Worm (Caenorhabditis elegans) whole organism, L1 larva: ENCODE measurements around the gene tebp-1.

Source experiments
- C16A3.4 ChIP-seq: fragments of 150-350 bp; optimal IDR thresholded peaks from 2 replicates; lab custom pipeline; 2014; ENCODE audit warnings: missing biosample characterization, missing genetic modification characterization
- F16B12.6 ChIP-seq: fragments of 150-350 bp; optimal IDR thresholded peaks from 2 replicates; lab custom pipeline; 2014; ENCODE audit warnings: missing biosample characterization, missing genetic modification characterization
- Y116A8C.19 ChIP-seq: sonication (generic microtip); optimal IDR thresholded peaks from 2 replicates; lab custom pipeline; 2016; ENCODE audit warnings: missing compliant biosample characterization, missing genetic modification characterization, borderline replicate concordance
- aha-1 ChIP-seq: fragments of 150-350 bp; optimal IDR thresholded peaks from 2 replicates; lab custom pipeline; 2014; ENCODE audit warnings: missing biosample characterization, missing genetic modification characterization
- alr-1 ChIP-seq: fragments of 200-800 bp; sonication (Bioruptor generic); optimal IDR thresholded peaks from 2 replicates; lab custom pipeline; 2018; ENCODE audit warnings: borderline replicate concordance, mild to moderate bottlenecking, missing genetic modification characterization, missing compliant biosample characterization
- aly-2 ChIP-seq: fragments of 150-350 bp; optimal IDR thresholded peaks from 2 replicates; lab custom pipeline; 2014; ENCODE audit warnings: missing biosample characterization, missing genetic modification characterization
- blmp-1 ChIP-seq: fragments of 150-350 bp; optimal IDR thresholded peaks from 2 replicates; lab custom pipeline; 2014; ENCODE audit warnings: missing biosample characterization, missing genetic modification characterization
- ceh-63 ChIP-seq: fragments of 200-800 bp; sonication (Bioruptor generic); optimal IDR thresholded peaks from 2 replicates; lab custom pipeline; 2018; ENCODE audit warnings: mild to moderate bottlenecking, missing genetic modification characterization, missing compliant biosample characterization
- ceh-82 ChIP-seq, 3 experiments: fragments of 150-350 bp in 1 of 3; sonication (generic microtip) in 2 of 3; optimal IDR thresholded peaks; 2 replicates each; lab custom pipeline; 2014 to 2017; ENCODE audit warnings: missing biosample characterization in 3 of 3, missing genetic modification characterization in 3 of 3
- ces-1 ChIP-seq: fragments of 150-350 bp; optimal IDR thresholded peaks from 2 replicates; lab custom pipeline; 2014; ENCODE audit warnings: missing biosample characterization, missing genetic modification reagents, missing genetic modification characterization
- dpl-1 ChIP-seq, 3 experiments: fragments of 150-350 bp in 2 of 3; sonication (generic microtip) in 1 of 3; optimal IDR thresholded peaks; 2 replicates each; lab custom pipeline; 2014 to 2017; ENCODE audit warnings: missing biosample characterization in 3 of 3, missing genetic modification characterization in 3 of 3, missing genetic modification reagents in 3 of 3
- efl-3 ChIP-seq: fragments of 200-800 bp; sonication (Bioruptor generic); optimal IDR thresholded peaks from 2 replicates; lab custom pipeline; 2018; ENCODE audit warnings: mild to moderate bottlenecking, missing genetic modification characterization, missing compliant biosample characterization
- egl-13 ChIP-seq: sonication (generic microtip); optimal IDR thresholded peaks from 2 replicates; lab custom pipeline; 2016; ENCODE audit warnings: missing genotype, missing genetic modification reagents, missing genetic modification characterization, missing compliant biosample characterization
- egl-27 ChIP-seq, 2 experiments: fragments of 150-350 bp in 1 of 2; sonication (generic microtip); optimal IDR thresholded peaks; 3 replicates each; lab custom pipeline; 2017 to 2018; ENCODE audit warnings: missing biosample characterization in 2 of 2, missing genetic modification characterization in 2 of 2, missing genetic modification reagents in 2 of 2
- elt-2 ChIP-seq: sonication (generic microtip); optimal IDR thresholded peaks from 2 replicates; lab custom pipeline; 2016; ENCODE audit warnings: missing genetic modification characterization, mild to moderate bottlenecking, inconsistent platforms, missing compliant biosample characterization, missing genetic modification reagents
- elt-3 ChIP-seq, 6 experiments: fragments of 150-350 bp in 1 of 6; sonication (generic microtip); optimal IDR thresholded peaks; 2 replicates each; lab custom pipeline; 2017 to 2018; ENCODE audit warnings: missing biosample characterization in 6 of 6, missing genetic modification characterization in 6 of 6, inconsistent platforms in 1 of 6
- ets-5 ChIP-seq: fragments of 200-800 bp; sonication (Bioruptor generic); IDR thresholded peaks from 2 replicates; pipeline ENCODE4 v1.3.6; 2022; ENCODE audit warnings: missing genetic modification characterization, missing compliant biosample characterization
- grh-1 ChIP-seq: fragments of 200-800 bp; sonication (Bioruptor generic); IDR thresholded peaks from 2 replicates; pipeline ENCODE4 v1.3.6; 2022; ENCODE audit warnings: missing genetic modification reagents, missing genetic modification characterization, missing compliant biosample characterization
- hpl-2 ChIP-seq: fragments of 150-350 bp; optimal IDR thresholded peaks from 2 replicates; lab custom pipeline; 2014; ENCODE audit warnings: missing biosample characterization, missing genetic modification reagents, missing genetic modification characterization
- irx-1 ChIP-seq: sonication (generic microtip); optimal IDR thresholded peaks from 2 replicates; lab custom pipeline; 2016; ENCODE audit warnings: missing genetic modification characterization, missing compliant biosample characterization
- isw-1 ChIP-seq: fragments of 200-800 bp; sonication (Bioruptor generic); IDR thresholded peaks from 2 replicates; pipeline ENCODE4 v1.3.6; 2022; ENCODE audit warnings: missing genetic modification characterization, missing compliant biosample characterization
- lin-14 ChIP-seq: fragments of 200-800 bp; sonication (Bioruptor generic); optimal IDR thresholded peaks from 2 replicates; lab custom pipeline; 2018; ENCODE audit warnings: mild to moderate bottlenecking, missing genetic modification characterization, moderate library complexity, missing compliant biosample characterization
- lin-15B ChIP-seq: fragments of 150-350 bp; sonication (generic microtip); optimal IDR thresholded peaks from 3 replicates; lab custom pipeline; 2014; ENCODE audit warnings: missing biosample characterization, missing genetic modification characterization
- lin-35 ChIP-seq, 2 experiments: fragments of 150-350 bp; optimal IDR thresholded peaks; 2 replicates each; lab custom pipeline; 2014; ENCODE audit warnings: missing biosample characterization in 2 of 2, missing genetic modification characterization in 2 of 2, missing genetic modification reagents in 2 of 2
- lsy-2 ChIP-seq, 2 experiments: fragments of 150-350 bp; optimal IDR thresholded peaks; 2 replicates each; lab custom pipeline; 2014; ENCODE audit warnings: missing biosample characterization in 2 of 2, missing genetic modification characterization in 2 of 2
- mab-9 ChIP-seq: fragments of 200-800 bp; sonication (Bioruptor generic); IDR thresholded peaks from 2 replicates; pipeline ENCODE4 v1.3.6; 2022; ENCODE audit warnings: missing genetic modification reagents, missing genetic modification characterization, missing compliant biosample characterization
- nhr-12 ChIP-seq: sonication (generic microtip); optimal IDR thresholded peaks from 2 replicates; lab custom pipeline; 2017; ENCODE audit warnings: missing biosample characterization, missing genetic modification characterization
- nhr-28 ChIP-seq: fragments of 150-350 bp; optimal IDR thresholded peaks from 2 replicates; lab custom pipeline; 2014; ENCODE audit warnings: missing biosample characterization, missing genetic modification characterization
- nhr-71 ChIP-seq: sonication (generic microtip); optimal IDR thresholded peaks from 2 replicates; lab custom pipeline; 2016; ENCODE audit warnings: mild to moderate bottlenecking, missing genetic modification characterization, moderate library complexity, missing compliant biosample characterization
- nhr-76 ChIP-seq: sonication (generic microtip); optimal IDR thresholded peaks from 2 replicates; lab custom pipeline; 2017; ENCODE audit warnings: missing biosample characterization, missing genetic modification characterization
- nhr-77 ChIP-seq: fragments of 150-350 bp; optimal IDR thresholded peaks from 2 replicates; lab custom pipeline; 2014; ENCODE audit warnings: missing biosample characterization, missing genetic modification characterization
- nhr-84 ChIP-seq: sonication (generic microtip); optimal IDR thresholded peaks from 2 replicates; lab custom pipeline; 2017; ENCODE audit warnings: missing biosample characterization, missing genetic modification characterization
- nhr-85 ChIP-seq: sonication (generic microtip); peaks from one replicate; lab custom pipeline; 2016; ENCODE audit warnings: missing genetic modification characterization, inconsistent platforms, missing compliant biosample characterization
- nhr-90 ChIP-seq: sonication (generic microtip); optimal IDR thresholded peaks from 2 replicates; lab custom pipeline; 2016; ENCODE audit warnings: mild to moderate bottlenecking, missing genetic modification characterization, missing compliant biosample characterization; ENCODE audit not compliant: poor library complexity
- pax-3 ChIP-seq: fragments of 200-800 bp; sonication (Bioruptor generic); optimal IDR thresholded peaks from 2 replicates; lab custom pipeline; 2018; ENCODE audit warnings: mild to moderate bottlenecking, missing genetic modification characterization, moderate library complexity, missing compliant biosample characterization
- rnt-1 ChIP-seq: sonication (generic microtip); optimal IDR thresholded peaks from 2 replicates; lab custom pipeline; 2016; ENCODE audit warnings: mild to moderate bottlenecking, missing genetic modification characterization, moderate library complexity, missing compliant biosample characterization
- skn-1 ChIP-seq: fragments of 150-350 bp; optimal IDR thresholded peaks from 2 replicates; lab custom pipeline; 2014; ENCODE audit warnings: missing biosample characterization, missing genetic modification characterization
- sox-4 ChIP-seq: sonication (generic microtip); optimal IDR thresholded peaks from 2 replicates; lab custom pipeline; 2016; ENCODE audit warnings: missing genetic modification characterization, missing compliant biosample characterization
- sup-37 ChIP-seq: fragments of 200-800 bp; sonication (Bioruptor generic); optimal IDR thresholded peaks from 2 replicates; lab custom pipeline; 2018; ENCODE audit warnings: mild to moderate bottlenecking, missing genetic modification characterization, missing compliant biosample characterization
- swsn-7 ChIP-seq: sonication (generic microtip); optimal IDR thresholded peaks from 2 replicates; lab custom pipeline; 2016; ENCODE audit warnings: missing genetic modification characterization, missing compliant biosample characterization
- unc-130 ChIP-seq: fragments of 150-350 bp; optimal IDR thresholded peaks from 2 replicates; lab custom pipeline; 2017; ENCODE audit warnings: missing biosample characterization, missing genetic modification characterization, inconsistent platforms
- unc-86 ChIP-seq: sonication (generic microtip); optimal IDR thresholded peaks from 2 replicates; lab custom pipeline; 2016; ENCODE audit warnings: missing genetic modification characterization, missing compliant biosample characterization
- unc-98 ChIP-seq: fragments of 200-800 bp; sonication (Bioruptor generic); IDR thresholded peaks from 2 replicates; pipeline ENCODE4 v1.3.6; 2022; ENCODE audit warnings: missing genetic modification characterization, missing compliant biosample characterization
- xbp-1 ChIP-seq: sonication (generic microtip); optimal IDR thresholded peaks from 2 replicates; lab custom pipeline; 2016; ENCODE audit warnings: missing genetic modification characterization, missing compliant biosample characterization
- zag-1 ChIP-seq: fragments of 150-350 bp; optimal IDR thresholded peaks from 2 replicates; lab custom pipeline; 2014; ENCODE audit warnings: missing biosample characterization, missing genetic modification characterization
- zip-4 ChIP-seq: fragments of 200-800 bp; sonication (Bioruptor generic); optimal IDR thresholded peaks from 2 replicates; lab custom pipeline; 2018; ENCODE audit warnings: mild to moderate bottlenecking, missing genetic modification characterization, moderate library complexity, missing compliant biosample characterization

Gene tebp-1

DNA sequence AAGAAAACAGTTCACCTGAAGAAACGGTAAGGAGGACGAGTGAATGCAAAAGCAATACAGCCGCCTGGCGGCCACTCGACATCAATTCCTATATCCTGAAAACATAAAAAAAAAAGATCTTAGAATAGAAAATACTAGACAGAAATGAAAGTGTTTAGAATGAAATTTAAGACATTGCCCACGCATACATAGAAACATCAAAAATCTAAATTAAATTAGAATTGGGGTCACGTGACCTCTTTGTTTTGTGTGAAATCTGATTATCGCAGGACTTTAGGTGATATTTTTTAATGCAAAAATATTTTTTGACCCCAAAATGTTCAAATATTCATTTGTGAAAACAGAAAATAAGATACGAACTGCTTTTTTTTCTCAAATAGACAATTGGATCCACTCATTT lies 16.0 kb downstream of the tebp-1 start, which contains the start of gene acr-20:
Gene acr-20 (minus strand): TSS at position 101 of the 400 bp plus-strand sequence.
- TF ChIP-seq lin-35 (GFP tag; optimal IDR thresholded peaks at IDR 0.05; lab: Kevin White, UChicago) (no peak), unc-86 (tag; lab: Kevin White, UChicago) (no peak), elt-3 (tag; optimal IDR thresholded peaks at IDR 0.05; lab: Kevin White, UChicago) (no peak), lsy-2 (tag; optimal IDR thresholded peaks at IDR 0.05; lab: Kevin White, UChicago) (no peak), ces-1 (GFP tag; lab: Kevin White, UChicago) (no peak), swsn-7 (tag; lab: Kevin White, UChicago) (no peak), nhr-77 (tag; lab: Kevin White, UChicago) (no peak), mab-9 (GFP tag; lab: Robert Waterston, UW) (no peak)

DNA sequence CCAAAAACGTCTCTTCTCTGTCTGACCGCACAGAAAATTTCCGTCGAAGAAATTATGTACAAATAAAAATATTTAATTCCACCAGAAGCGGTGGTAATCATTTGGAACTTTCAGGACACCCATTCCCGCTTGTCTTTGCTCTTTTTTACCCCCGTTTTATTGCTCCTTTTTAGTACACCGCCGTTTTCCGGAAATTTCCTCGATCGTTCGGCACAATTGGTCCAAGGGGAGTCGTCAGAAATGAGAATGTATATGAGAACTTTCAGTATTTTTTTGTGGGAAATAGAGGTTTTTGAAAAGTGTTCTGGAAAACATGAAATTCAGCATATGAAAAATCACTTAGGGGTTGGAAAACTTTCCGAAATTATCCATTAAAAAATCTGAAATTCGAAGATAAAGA lies 19.0 kb downstream of the tebp-1 start:
- no peak for TF ChIP-seq nhr-12
- TF ChIP-seq unc-98 (GFP tag; lab: Robert Waterston, UW) = no peak
- TF ChIP-seq nhr-85 (tag; lab: Kevin White, UChicago) = peak; percentile 50

DNA sequence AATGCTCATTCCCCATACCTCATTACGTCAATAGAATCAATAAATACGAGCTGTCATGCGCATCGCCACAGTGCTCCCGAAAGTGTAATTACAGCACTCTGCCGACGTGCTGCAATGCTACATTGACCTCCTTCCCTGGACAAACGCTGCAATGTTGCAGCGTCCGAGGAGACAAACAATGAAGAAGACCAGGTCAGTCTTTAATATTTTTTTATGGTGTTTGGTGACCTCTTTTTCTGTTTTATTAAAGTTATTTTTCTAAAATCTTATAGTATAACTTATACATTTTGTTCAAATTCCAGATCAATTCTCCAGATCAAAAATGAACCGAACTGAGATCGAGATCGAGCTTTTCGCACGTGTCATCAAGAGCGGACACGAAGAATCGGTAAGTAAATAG lies 19.6 kb downstream of the tebp-1 start, which contains the start of gene sdz-26:
Gene sdz-26 (plus strand): TSS at position 301 of the 400 bp plus-strand sequence.
- TF ChIP-seq Y116A8C.19 (tag; lab: Kevin White, UChicago) (no peak), F16B12.6 (tag; lab: Kevin White, UChicago) (no peak), zip-4 (no peak), lin-15B (no peak), isw-1 (GFP tag; lab: Robert Waterston, UW) (no peak), unc-86 (tag; lab: Kevin White, UChicago) (no peak), aly-2 (tag; lab: Kevin White, UChicago) (no peak), irx-1 (tag; lab: Kevin White, UChicago) (no peak), hpl-2 (GFP tag; lab: Kevin White, UChicago) (no peak), alr-1 (tag; lab: Kevin White, UChicago) (no peak), ceh-82 (tag; optimal IDR thresholded peaks at IDR 0.05; lab: Kevin White, UChicago) (no peak), sox-4 (tag; lab: Kevin White, UChicago) (no peak), ceh-63 (GFP tag; lab: Kevin White, UChicago) (no peak), elt-3 (tag; optimal IDR thresholded peaks at IDR 0.05; lab: Kevin White, UChicago) (no peak), rnt-1 (no peak), nhr-76 (tag; lab: Kevin White, UChicago) (no peak), nhr-28 (no peak)
- TF ChIP-seq, all 84 proteins: peak for 0

DNA sequence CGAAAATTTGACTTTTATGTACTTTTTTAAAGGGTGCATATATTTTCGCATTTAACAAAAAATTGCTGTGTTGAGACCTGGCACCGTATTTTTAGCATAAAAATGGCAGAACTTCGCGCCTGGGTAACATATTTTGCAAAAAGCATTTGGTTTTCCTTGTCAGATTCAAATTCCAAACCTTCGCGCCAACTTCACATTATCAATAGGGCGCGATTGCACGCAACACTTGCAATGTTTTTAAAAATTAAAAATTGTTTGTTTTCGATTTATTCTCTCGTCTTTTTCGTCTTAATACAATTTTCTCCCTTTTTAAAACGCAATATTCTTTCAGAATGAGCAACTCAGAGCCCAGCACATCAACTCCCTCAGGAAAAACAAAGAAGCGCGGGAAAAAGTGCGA lies 21.8 kb downstream of the tebp-1 start, which contains the start of gene mes-2:
Gene mes-2 (plus strand): TSS at position 330 of the 400 bp plus-strand sequence.
- peak; percentile 82 for TF ChIP-seq xbp-1 (tag; lab: Kevin White, UChicago)
- TF ChIP-seq aha-1 (tag; lab: Kevin White, UChicago) = no peak
- peak; percentile 81 for TF ChIP-seq aly-2 (tag; lab: Kevin White, UChicago)
- peak; percentile 35 for TF ChIP-seq elt-2
- TF ChIP-seq sup-37 = no peak
- no peak for TF ChIP-seq nhr-84
- TF ChIP-seq C16A3.4 (tag; lab: Kevin White, UChicago) = peak; percentile 93
- peak; percentile 43 for TF ChIP-seq egl-13 (tag; lab: Kevin White, UChicago)
- TF ChIP-seq zip-4 = peak; percentile 49
- no peak for TF ChIP-seq ets-5 (GFP tag; lab: Robert Waterston, UW)
- TF ChIP-seq nhr-90 (tag; lab: Kevin White, UChicago) = peak; percentile 86
- TF ChIP-seq egl-27 (tag; optimal IDR thresholded peaks at IDR 0.05; lab: Kevin White, UChicago) = no peak
- TF ChIP-seq pax-3 (tag; lab: Kevin White, UChicago) = peak; percentile 26
- no peak for TF ChIP-seq lin-14 (GFP tag; lab: Kevin White, UChicago)
- TF ChIP-seq efl-3 (GFP tag; lab: Kevin White, UChicago) = no peak
- no peak for TF ChIP-seq alr-1 (tag; lab: Kevin White, UChicago)
- TF ChIP-seq blmp-1 = no peak
- peak; percentile 89 for TF ChIP-seq unc-130 (tag; lab: Kevin White, UChicago)
- TF ChIP-seq dpl-1 (GFP tag; optimal IDR thresholded peaks at IDR 0.05; lab: Kevin White, UChicago) = peak; percentile 98 to 99 (median 99)
- peak; percentile 89 for TF ChIP-seq nhr-71 (tag; lab: Kevin White, UChicago)
- peak; percentile 72 for TF ChIP-seq skn-1 (tag; lab: Kevin White, UChicago)
- no peak for TF ChIP-seq ces-1 (GFP tag; lab: Kevin White, UChicago)
- TF ChIP-seq grh-1 (GFP tag; lab: Robert Waterston, UW) = peak; percentile 59; the same call in 1 of the 2 replicates
- TF ChIP-seq unc-98 (GFP tag; lab: Robert Waterston, UW) = no peak
- TF ChIP-seq nhr-28 = no peak
- peak; percentile 41 for TF ChIP-seq zag-1 (tag; lab: Kevin White, UChicago)
- TF ChIP-seq isw-1 (GFP tag; lab: Robert Waterston, UW) = peak; percentile 68
